Fruit fly (Drosophila melanogaster): ENCODE results near the gene CG31445.

- no peak for TF ChIP-seq CG32264 (GFP tag; optimal IDR thresholded peaks at IDR 0.05)
- TF ChIP-seq Abd-B (GFP tag; optimal IDR thresholded peaks at IDR 0.05) = no peak
- no peak for TF ChIP-seq dl (GFP tag; optimal IDR thresholded peaks at IDR 0.05; ENCODE audit: insufficient read depth in 1 of 2, partially characterized antibody in 2 of 2)
- TF ChIP-seq br (GFP tag; optimal IDR thresholded peaks at IDR 0.05) = no peak
- TF ChIP-seq tai (GFP tag; optimal IDR thresholded peaks at IDR 0.05) = no peak
- TF ChIP-seq Hr83 (GFP tag; optimal IDR thresholded peaks at IDR 0.05; ENCODE audit: poor library complexity, severe bottlenecking) = no peak
- TF ChIP-seq psq (GFP tag; optimal IDR thresholded peaks at IDR 0.05) = no peak
- no peak for TF ChIP-seq pan (optimal IDR thresholded peaks at IDR 0.05)
- no peak for TF ChIP-seq lola (GFP tag; optimal IDR thresholded peaks at IDR 0.05)
- TF ChIP-seq fru (GFP tag; optimal IDR thresholded peaks at IDR 0.05) = no peak
- TF ChIP-seq Vsx2 (GFP tag; optimal IDR thresholded peaks at IDR 0.05; ENCODE audit: partially characterized antibody) = no peak
- TF ChIP-seq usp (GFP tag; optimal IDR thresholded peaks at IDR 0.05) = no peak
- TF ChIP-seq Myc (optimal IDR thresholded peaks at IDR 0.05) = no peak
- TF ChIP-seq Dfd (GFP tag; optimal IDR thresholded peaks at IDR 0.05) = no peak
Measured at dm6 chr3R:29204612-29205480, 39.8 kb downstream of the CG31445 start.
